Fruit fly (Drosophila melanogaster) whole organism, embryonic: Measurements from ENCODE around the gene CG32036.

Experiments used
- Bdp1 ChIP-seq: fragments of 200-800 bp; sonication (Bioruptor generic); optimal IDR thresholded peaks from 3 replicates; lab custom pipeline; 2016; ENCODE audit warnings: missing biosample characterization, missing genetic modification characterization
- C15 ChIP-seq: fragments of 200-800 bp; sonication (Bioruptor generic); IDR thresholded peaks from 3 replicates; pipeline ENCODE4 v1.3.6; 2022; ENCODE audit warnings: missing biosample characterization, missing genetic modification characterization
- CG10431 ChIP-seq: fragments of 200-800 bp; sonication (Bioruptor generic); optimal IDR thresholded peaks from 3 replicates; lab custom pipeline; 2018; ENCODE audit warnings: missing biosample characterization, mild to moderate bottlenecking, missing genetic modification characterization
- CG10979 ChIP-seq: fragments of 200-800 bp; sonication (Bioruptor generic); optimal IDR thresholded peaks from 2 replicates; lab custom pipeline; 2018; ENCODE audit warnings: missing biosample characterization, mild to moderate bottlenecking, missing genetic modification characterization, moderate library complexity
- CG12769 ChIP-seq: fragments of 200-800 bp; sonication (Bioruptor generic); optimal IDR thresholded peaks from 2 replicates; lab custom pipeline; 2019; ENCODE audit warnings: missing biosample characterization, mild to moderate bottlenecking, missing genetic modification characterization, moderate library complexity
- CG13296 ChIP-seq: fragments of 200-800 bp; sonication (Bioruptor generic); optimal IDR thresholded peaks from 3 replicates; lab custom pipeline; 2018; ENCODE audit warnings: missing biosample characterization, mild to moderate bottlenecking, missing genetic modification characterization
- CG13775 ChIP-seq: fragments of 200-800 bp; sonication (Bioruptor generic); optimal IDR thresholded peaks from 3 replicates; lab custom pipeline; 2017; ENCODE audit warnings: missing biosample characterization, mild to moderate bottlenecking, missing genetic modification characterization
- CG14860 ChIP-seq: fragments of 200-800 bp; sonication (Bioruptor generic); IDR thresholded peaks from 3 replicates; pipeline ENCODE4 v1.3.6; 2022; ENCODE audit warnings: missing biosample characterization, missing genetic modification characterization; ENCODE audit not compliant: partially characterized antibody
- CG15696 ChIP-seq: fragments of 200-800 bp; sonication (Bioruptor generic); optimal IDR thresholded peaks from 2 replicates; lab custom pipeline; 2019; ENCODE audit warnings: missing biosample characterization, mild to moderate bottlenecking, missing genetic modification characterization, moderate library complexity
- CG1603 ChIP-seq: fragments of 200-800 bp; sonication (Bioruptor generic); optimal IDR thresholded peaks from 2 replicates; lab custom pipeline; 2019; ENCODE audit warnings: missing biosample characterization, mild to moderate bottlenecking, missing genetic modification characterization, moderate library complexity
- CG30020 ChIP-seq: fragments of 200-800 bp; optimal IDR thresholded peaks from 2 replicates; lab custom pipeline; 2019; ENCODE audit warnings: missing biosample characterization, mild to moderate bottlenecking, missing genetic modification characterization, moderate library complexity
- CG31365 ChIP-seq: fragments of 200-800 bp; sonication (Bioruptor generic); optimal IDR thresholded peaks from 2 replicates; lab custom pipeline; 2018; ENCODE audit warnings: missing biosample characterization, mild to moderate bottlenecking, missing genetic modification characterization
- CG3163 ChIP-seq: fragments of 200-800 bp; sonication (Bioruptor generic); optimal IDR thresholded peaks from 3 replicates; lab custom pipeline; 2016; ENCODE audit warnings: missing biosample characterization, missing genetic modification characterization
- CG4282 ChIP-seq: fragments of 200-800 bp; sonication (Bioruptor generic); optimal IDR thresholded peaks from 2 replicates; lab custom pipeline; 2016; ENCODE audit warnings: missing biosample characterization, missing genetic modification characterization
- CG4360 ChIP-seq: fragments of 200-800 bp; sonication (Bioruptor generic); IDR thresholded peaks from 2 replicates; pipeline ENCODE4 v1.3.6; 2022; ENCODE audit warnings: missing biosample characterization, missing genetic modification characterization
- CG4404 ChIP-seq: fragments of 200-800 bp; sonication (Bioruptor generic); IDR thresholded peaks from 2 replicates; pipeline ENCODE4 v1.3.6; 2022; ENCODE audit warnings: missing biosample characterization, missing genetic modification characterization
- CG4707 ChIP-seq: fragments of 200-800 bp; sonication (Bioruptor generic); optimal IDR thresholded peaks from 2 replicates; lab custom pipeline; 2018; ENCODE audit warnings: missing biosample characterization, mild to moderate bottlenecking, missing genetic modification characterization, moderate library complexity
- CG6254 ChIP-seq: fragments of 200-800 bp; sonication (Bioruptor generic); optimal IDR thresholded peaks from 3 replicates; lab custom pipeline; 2017; ENCODE audit warnings: mild to moderate bottlenecking, missing biosample characterization, missing genetic modification reagents, missing genetic modification characterization
- CG6689 ChIP-seq: fragments of 200-800 bp; sonication (Bioruptor generic); IDR thresholded peaks from 2 replicates; pipeline ENCODE4 v1.3.6; 2022; ENCODE audit warnings: missing biosample characterization, missing genetic modification characterization
- CG9215 ChIP-seq: fragments of 200-800 bp; sonication (Bioruptor generic); IDR thresholded peaks from 2 replicates; pipeline ENCODE4 v1.3.6; 2022; ENCODE audit warnings: missing biosample characterization, missing genetic modification characterization
- CG9727 ChIP-seq: fragments of 200-800 bp; sonication (Bioruptor generic); optimal IDR thresholded peaks from 3 replicates; lab custom pipeline; 2017; ENCODE audit warnings: missing biosample characterization, mild to moderate bottlenecking, missing genetic modification characterization
- CG9932 ChIP-seq: fragments of 200-800 bp; sonication (Bioruptor generic); IDR thresholded peaks from 2 replicates; pipeline ENCODE4 v1.3.6; 2022; ENCODE audit warnings: missing biosample characterization, missing genetic modification characterization
- CTCF ChIP-seq: fragments of 200-800 bp; sonication (Bioruptor generic); optimal IDR thresholded peaks from 2 replicates; lab custom pipeline; 2017; ENCODE audit warnings: missing biosample characterization, mild to moderate bottlenecking, missing genetic modification characterization, moderate library complexity
- Dek ChIP-seq: fragments of 200-800 bp; sonication (Bioruptor generic); optimal IDR thresholded peaks from 3 replicates; lab custom pipeline; 2019; ENCODE audit warnings: missing biosample characterization, mild to moderate bottlenecking, missing genetic modification characterization, moderate library complexity
- Elba2 ChIP-seq: fragments of 200-800 bp; sonication (Bioruptor generic); optimal IDR thresholded peaks from 3 replicates; lab custom pipeline; 2016; ENCODE audit warnings: missing biosample characterization, missing genetic modification characterization
- Gsc ChIP-seq: fragments of 200-800 bp; sonication (Bioruptor generic); IDR thresholded peaks from 2 replicates; pipeline ENCODE4 v1.3.6; 2022; ENCODE audit warnings: missing biosample characterization, missing genetic modification characterization
- HLH3B ChIP-seq: fragments of 200-800 bp; sonication (Bioruptor generic); IDR thresholded peaks from 2 replicates; pipeline ENCODE4 v1.3.6; 2022; ENCODE audit warnings: missing biosample characterization, missing genetic modification characterization
- Med ChIP-seq: fragments of 200-800 bp; sonication (Bioruptor generic); peaks from one replicate; lab custom pipeline; 2016; ENCODE audit warnings: missing biosample characterization, missing genetic modification characterization, mild to moderate bottlenecking, inconsistent platforms, moderate library complexity
- Meics ChIP-seq: fragments of 200-800 bp; sonication (Bioruptor generic); optimal IDR thresholded peaks from 2 replicates; lab custom pipeline; 2017; ENCODE audit warnings: missing biosample characterization, mild to moderate bottlenecking, missing genetic modification characterization
- NK7.1 ChIP-seq: fragments of 200-800 bp; sonication (Bioruptor generic); optimal IDR thresholded peaks from 3 replicates; lab custom pipeline; 2016; ENCODE audit warnings: missing biosample characterization, missing genetic modification characterization
- Ptx1 ChIP-seq: fragments of 200-800 bp; sonication (Bioruptor generic); IDR thresholded peaks from 2 replicates; pipeline ENCODE4 v1.3.6; 2022; ENCODE audit warnings: missing biosample characterization, missing genetic modification characterization
- Trl ChIP-seq, 3 experiments: fragments of >200 bp in 2 of 3; fragments of 200-800 bp in 1 of 3; sonication (Bioruptor generic) in 1 of 3; optimal IDR thresholded peaks; 2 replicates in 1 of 3; 3 replicates in 2 of 3; lab custom pipeline; 2016 to 2017; ENCODE audit warnings: missing biosample characterization in 1 of 3, missing genetic modification characterization in 1 of 3
- YL-1 ChIP-seq: fragments of 200-800 bp; sonication (Bioruptor generic); optimal IDR thresholded peaks from 3 replicates; lab custom pipeline; 2017; ENCODE audit warnings: missing biosample characterization, mild to moderate bottlenecking, missing genetic modification characterization
- ap ChIP-seq: fragments of 200-800 bp; sonication (Bioruptor generic); IDR thresholded peaks from 2 replicates; pipeline ENCODE4 v1.3.6; 2022; ENCODE audit warnings: missing biosample characterization, missing genetic modification characterization
- bsh ChIP-seq, 2 experiments: fragments of 200-800 bp; sonication (Bioruptor generic); optimal IDR thresholded peaks; 2 replicates each; lab custom pipeline; 2017 to 2018; ENCODE audit warnings: mild to moderate bottlenecking in 2 of 2, missing biosample characterization in 2 of 2, missing genetic modification characterization in 2 of 2, moderate library complexity in 1 of 2
- chn ChIP-seq: fragments of 200-800 bp; sonication (Bioruptor generic); optimal IDR thresholded peaks from 2 replicates; lab custom pipeline; 2016; ENCODE audit warnings: missing biosample characterization, missing genetic modification characterization
- dimm ChIP-seq: fragments of 200-800 bp; sonication (Bioruptor generic); IDR thresholded peaks from 2 replicates; pipeline ENCODE4 v1.3.6; 2022; ENCODE audit warnings: missing biosample characterization, missing genetic modification characterization
- dpn ChIP-seq, 2 experiments: fragments of 200-800 bp; sonication (Bioruptor generic); optimal IDR thresholded peaks; 3 replicates each; lab custom pipeline; 2016; ENCODE audit warnings: missing biosample characterization in 2 of 2, missing genetic modification characterization in 2 of 2
- ewg ChIP-seq: fragments of 200-800 bp; sonication (Bioruptor generic); optimal IDR thresholded peaks from 3 replicates; lab custom pipeline; 2017; ENCODE audit warnings: mild to moderate bottlenecking, missing biosample characterization, missing genetic modification reagents, missing genetic modification characterization
- gcm2 ChIP-seq: fragments of 200-800 bp; sonication (Bioruptor generic); optimal IDR thresholded peaks from 2 replicates; lab custom pipeline; 2016; ENCODE audit warnings: missing biosample characterization, missing genetic modification characterization
- her ChIP-seq: fragments of 200-800 bp; sonication (Bioruptor generic); optimal IDR thresholded peaks from 2 replicates; lab custom pipeline; 2016; ENCODE audit warnings: missing biosample characterization, missing genetic modification characterization
- kah ChIP-seq: fragments of 200-800 bp; sonication (Bioruptor generic); optimal IDR thresholded peaks from 2 replicates; lab custom pipeline; 2018; ENCODE audit warnings: missing biosample characterization, mild to moderate bottlenecking, missing genetic modification characterization
- lilli ChIP-seq: fragments of 200-800 bp; sonication (Bioruptor generic); optimal IDR thresholded peaks from 3 replicates; lab custom pipeline; 2016; ENCODE audit warnings: missing biosample characterization, missing genetic modification characterization
- org-1 ChIP-seq: fragments of 200-800 bp; sonication (Bioruptor generic); optimal IDR thresholded peaks from 2 replicates; lab custom pipeline; 2017; ENCODE audit warnings: missing biosample characterization, missing genetic modification characterization
- pan ChIP-seq, 4 experiments: fragments of >200 bp in 3 of 4; fragments of 200-800 bp in 1 of 4; sonication (Bioruptor generic) in 1 of 4; optimal IDR thresholded peaks in 3 of 4; IDR thresholded peaks in 1 of 4; 2 replicates each; pipeline versions ENCODE4 v1.3.6 to Lab custom; 2017 to 2022; ENCODE audit warnings: missing biosample characterization in 2 of 4, missing genetic modification characterization in 2 of 4, mixed read lengths in 1 of 4
- pita ChIP-seq: fragments of 200-800 bp; sonication (Bioruptor generic); optimal IDR thresholded peaks from 2 replicates; lab custom pipeline; 2017; ENCODE audit warnings: missing biosample characterization, mild to moderate bottlenecking, missing genetic modification characterization
- scrt ChIP-seq: fragments of 200-800 bp; sonication (Bioruptor generic); optimal IDR thresholded peaks from 2 replicates; lab custom pipeline; 2018; ENCODE audit warnings: missing biosample characterization, mild to moderate bottlenecking, missing genetic modification characterization, moderate library complexity
- sens ChIP-seq: fragments of 200-800 bp; sonication (Bioruptor generic); peaks from one replicate; lab custom pipeline; 2016; ENCODE audit warnings: missing biosample characterization, missing genetic modification characterization
- sens-2 ChIP-seq: fragments of 200-800 bp; sonication (Bioruptor generic); IDR thresholded peaks from 2 replicates; pipeline ENCODE4 v1.3.6; 2022; ENCODE audit warnings: missing biosample characterization, missing genetic modification characterization
- sima ChIP-seq: fragments of 200-800 bp; sonication (Bioruptor generic); optimal IDR thresholded peaks from 2 replicates; lab custom pipeline; 2016; ENCODE audit warnings: missing biosample characterization, missing genetic modification characterization
- vfl ChIP-seq: fragments of 200-800 bp; sonication (Bioruptor generic); optimal IDR thresholded peaks from 2 replicates; lab custom pipeline; 2016; ENCODE audit warnings: missing biosample characterization, missing genetic modification characterization
- vvl ChIP-seq: fragments of 200-800 bp; sonication (Bioruptor generic); IDR thresholded peaks from 2 replicates; pipeline ENCODE4 v1.3.6; 2022; ENCODE audit warnings: missing biosample characterization, missing genetic modification characterization
- yki ChIP-seq: fragments of >200 bp; optimal IDR thresholded peaks from 3 replicates; lab custom pipeline; 2018

CG32036 gene

dm6 chr3L:9456389-9456788, 32.6 kb downstream of the CG32036 start:
- TF ChIP-seq Elba2, result peak; percentile 15
- TF ChIP-seq CG31365 (tag; lab: Kevin White, UChicago), result no peak
- no peak for TF ChIP-seq CG3163 (GFP tag; lab: Kevin White, UChicago)
- TF ChIP-seq pan (optimal IDR thresholded peaks at IDR 0.05; lab: Kevin White, UChicago), result no peak
- no peak for TF ChIP-seq pan (GFP tag; optimal IDR thresholded peaks at IDR 0.05 in 1 of 2, IDR thresholded peaks at IDR 0.05 in 1 of 2)
- TF ChIP-seq CG9932 (GFP tag; lab: Robert Waterston, UW), result no peak
- no peak for TF ChIP-seq Dek
- no peak for TF ChIP-seq Trl (optimal IDR thresholded peaks at IDR 0.05; lab: Kevin White, UChicago)
- no peak for TF ChIP-seq Trl (GFP tag; optimal IDR thresholded peaks at IDR 0.05; lab: Kevin White, UChicago)
- no peak for TF ChIP-seq vfl (GFP tag; lab: Kevin White, UChicago)
- TF ChIP-seq her (GFP tag; lab: Kevin White, UChicago), result no peak
- no peak for TF ChIP-seq sens-2 (GFP tag; lab: Robert Waterston, UW)
- TF ChIP-seq CG12769 (tag; lab: Kevin White, UChicago), result no peak
- TF ChIP-seq CG4360, result peak; percentile 42; the same call in 1 of the 2 replicates
- TF ChIP-seq Ptx1 (GFP tag; lab: Robert Waterston, UW), result no peak
- no peak for TF ChIP-seq yki
- no peak for TF ChIP-seq CG1603
- no peak for TF ChIP-seq kah (GFP tag; lab: Kevin White, UChicago)
- TF ChIP-seq CG9727, result no peak
- no peak for TF ChIP-seq CG4282
- no peak for TF ChIP-seq chn
- TF ChIP-seq CG4707 (GFP tag; lab: Kevin White, UChicago), result no peak
- TF ChIP-seq lilli (GFP tag; lab: Kevin White, UChicago), result no peak
- peak; percentile 31 for TF ChIP-seq sens (GFP tag; lab: Kevin White, UChicago)
- peak; percentile 35 for TF ChIP-seq YL-1
- no peak for TF ChIP-seq ap (GFP tag; lab: Robert Waterston, UW)
- TF ChIP-seq CG14860 (GFP tag; lab: Robert Waterston, UW), result no peak
- TF ChIP-seq gcm2 (GFP tag; lab: Kevin White, UChicago), result no peak
- TF ChIP-seq ewg (GFP tag; lab: Kevin White, UChicago), result peak; percentile 6
- TF ChIP-seq bsh (GFP tag; optimal IDR thresholded peaks at IDR 0.05; lab: Kevin White, UChicago), result no peak
- TF ChIP-seq sima, result no peak
- no peak for TF ChIP-seq CG10431 (GFP tag; lab: Kevin White, UChicago)
- peak; percentile 95 for TF ChIP-seq scrt (GFP tag; lab: Kevin White, UChicago)
- TF ChIP-seq CG6254 (GFP tag; lab: Kevin White, UChicago), result no peak
- TF ChIP-seq CG6689 (GFP tag; lab: Robert Waterston, UW), result no peak
- TF ChIP-seq HLH3B (GFP tag; lab: Robert Waterston, UW), result no peak
- TF ChIP-seq CTCF, result no peak
- TF ChIP-seq CG15696, result no peak
- peak; percentile 8 for TF ChIP-seq Meics
- peak; percentile 1 for TF ChIP-seq Med
- no peak for TF ChIP-seq CG30020 (tag; lab: Kevin White, UChicago)
- TF ChIP-seq C15, result no peak
- no peak for TF ChIP-seq Bdp1 (GFP tag; lab: Kevin White, UChicago)
- TF ChIP-seq CG10979, result no peak
- TF ChIP-seq CG9215, result no peak
- no peak for TF ChIP-seq org-1 (GFP tag; lab: Kevin White, UChicago)
- no peak for TF ChIP-seq dimm (GFP tag; lab: Robert Waterston, UW)
- TF ChIP-seq CG13775 (GFP tag; lab: Kevin White, UChicago), result no peak
- no peak for TF ChIP-seq CG13296 (GFP tag; lab: Kevin White, UChicago)
- TF ChIP-seq Gsc (GFP tag; lab: Robert Waterston, UW), result no peak
- TF ChIP-seq dpn (GFP tag; optimal IDR thresholded peaks at IDR 0.05; lab: Kevin White, UChicago), result no peak
- no peak for TF ChIP-seq NK7.1 (GFP tag; lab: Kevin White, UChicago)
- TF ChIP-seq CG4404 (GFP tag; lab: Robert Waterston, UW), result no peak
- no peak for TF ChIP-seq pita (GFP tag; lab: Kevin White, UChicago)
- no peak for TF ChIP-seq vvl
